Worm (Caenorhabditis elegans) whole organism, L4 larva: ENCODE data around the gene F19H8.2.

ENCODE experiments used
- dpl-1 ChIP-seq: fragments of 150-350 bp; optimal IDR thresholded peaks from 2 replicates; lab custom pipeline; 2014; ENCODE audit warnings: missing biosample characterization, missing genetic modification reagents, missing genetic modification characterization
- lsy-2 ChIP-seq, 2 experiments: fragments of 150-350 bp in 1 of 2; sonication (generic microtip) in 1 of 2; optimal IDR thresholded peaks; 2 replicates each; lab custom pipeline; 2014 to 2017; ENCODE audit warnings: missing biosample characterization in 2 of 2, missing genetic modification characterization in 2 of 2
- nhr-28 ChIP-seq: fragments of 150-350 bp; optimal IDR thresholded peaks from 2 replicates; lab custom pipeline; 2014; ENCODE audit warnings: missing biosample characterization, missing genetic modification characterization
- nhr-41 ChIP-seq: fragments of 200-800 bp; sonication (Bioruptor generic); IDR thresholded peaks from 2 replicates; pipeline ENCODE4 v1.3.6; 2022; ENCODE audit warnings: missing genetic modification reagents, missing genetic modification characterization, missing compliant biosample characterization
- rbr-2 ChIP-seq: sonication (generic microtip); optimal IDR thresholded peaks from 2 replicates; lab custom pipeline; 2016; ENCODE audit warnings: missing genotype, missing genetic modification characterization, missing compliant biosample characterization

- TF ChIP-seq nhr-41 (GFP tag; lab: Robert Waterston, UW) (no peak), dpl-1 (GFP tag; lab: Kevin White, UChicago) (no peak), lsy-2 (tag; optimal IDR thresholded peaks at IDR 0.05; lab: Kevin White, UChicago) (no peak), nhr-28 (no peak), rbr-2 (tag; lab: Kevin White, UChicago) (no peak)
Observed at ce11 chrII:14573315-14573714, 32.4 kb downstream of the F19H8.2 start, which contains the start of gene madf-5.
